Fruit fly (Drosophila melanogaster) whole organism, wandering third instar larva: ENCODE measurements around the gene CG15020.

ENCODE experiments used
- CG32264 ChIP-seq: fragments of 200-800 bp; sonication (Bioruptor generic); optimal IDR thresholded peaks from 2 replicates; lab custom pipeline; 2016; ENCODE audit warnings: missing biosample characterization, missing genetic modification characterization
- Dif ChIP-seq: fragments of 200-275, 200-300 bp; sonication (Bioruptor generic); optimal IDR thresholded peaks from 2 replicates; lab custom pipeline; 2018; ENCODE audit warnings: missing biosample characterization, missing genetic modification characterization; ENCODE audit not compliant: partially characterized antibody
- Hnf4 ChIP-seq: fragments of 200-800 bp; sonication (Bioruptor generic); optimal IDR thresholded peaks from 2 replicates; lab custom pipeline; 2016; ENCODE audit warnings: missing biosample characterization, mild to moderate bottlenecking, missing genetic modification characterization
- Rel ChIP-seq, 2 experiments: fragments of 200-800 bp; sonication (Bioruptor generic) in 1 of 2; optimal IDR thresholded peaks; 2 replicates in 1 of 2; 3 replicates in 1 of 2; lab custom pipeline; 2016 to 2019; ENCODE audit warnings: mild to moderate bottlenecking in 2 of 2, missing biosample characterization in 2 of 2, missing genetic modification characterization in 2 of 2, moderate library complexity in 1 of 2
- Sp1 ChIP-seq: fragments of 200-800 bp; sonication (Bioruptor generic); optimal IDR thresholded peaks from 3 replicates; lab custom pipeline; 2019; ENCODE audit warnings: missing biosample characterization, mild to moderate bottlenecking, missing genetic modification characterization, moderate library complexity
- jim ChIP-seq: fragments of 175-275, 200-325 bp; sonication (Bioruptor generic); optimal IDR thresholded peaks from 2 replicates; lab custom pipeline; 2016; ENCODE audit warnings: missing biosample characterization, mild to moderate bottlenecking, missing genetic modification characterization
- psq ChIP-seq: fragments of 200-800 bp; sonication (Bioruptor generic); optimal IDR thresholded peaks from 3 replicates; lab custom pipeline; 2017; ENCODE audit warnings: missing biosample characterization, mild to moderate bottlenecking, missing genetic modification characterization, moderate library complexity
- sv ChIP-seq: fragments of 200-800 bp; sonication (Bioruptor generic); optimal IDR thresholded peaks from 3 replicates; lab custom pipeline; 2016; ENCODE audit warnings: missing biosample characterization, missing genetic modification characterization
- usp ChIP-seq: fragments of >200 bp; optimal IDR thresholded peaks from 2 replicates; lab custom pipeline; 2017; ENCODE audit warnings: missing biosample characterization, missing genetic modification characterization

DNA sequence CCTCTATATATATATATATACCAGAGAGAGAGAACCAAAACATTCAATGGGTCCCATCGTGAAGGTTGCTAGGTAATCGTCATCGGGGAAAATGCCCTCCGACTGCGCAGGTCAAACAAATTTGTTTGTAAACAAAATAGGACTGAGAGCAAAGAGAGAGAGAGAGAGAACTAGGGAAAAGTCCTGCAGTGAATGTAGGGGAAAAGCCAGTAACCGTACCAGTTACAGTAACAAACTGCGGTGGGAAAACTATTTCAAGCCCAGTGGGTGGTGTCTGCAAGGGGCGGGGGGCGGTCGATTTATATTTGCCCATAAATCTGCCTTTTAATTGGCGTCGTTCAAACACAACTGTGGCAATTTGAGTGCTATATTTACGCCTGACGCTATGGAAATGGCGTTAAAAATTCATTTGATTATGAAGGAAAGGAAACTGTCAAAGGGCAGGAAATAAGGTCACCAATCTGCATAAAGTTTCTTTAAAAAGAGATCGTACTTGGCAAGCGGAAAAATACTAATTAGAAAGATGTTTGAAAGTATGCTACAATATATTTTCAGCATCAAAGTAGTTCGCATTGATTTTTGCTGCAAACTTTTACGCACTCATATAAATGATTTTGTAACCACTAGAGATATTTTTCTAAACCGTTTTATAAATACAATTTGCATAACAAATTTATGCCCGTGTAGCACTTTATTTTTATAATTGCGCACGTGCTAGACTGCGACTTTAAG lies 11.4 kb upstream of the CG15020 start:
- no peak for TF ChIP-seq usp (GFP tag; lab: Kevin White, UChicago)
- TF ChIP-seq Dif (GFP tag; lab: Kevin White, UChicago), result no peak
- no peak for TF ChIP-seq sv (GFP tag; lab: Kevin White, UChicago)
- no peak for TF ChIP-seq CG32264 (GFP tag; lab: Kevin White, UChicago)
- no peak for TF ChIP-seq psq (GFP tag; lab: Kevin White, UChicago)
- TF ChIP-seq Hnf4 (GFP tag; lab: Kevin White, UChicago), result no peak
- TF ChIP-seq jim (GFP tag; lab: Kevin White, UChicago), result no peak
- no peak for TF ChIP-seq Sp1 (GFP tag; lab: Kevin White, UChicago)
- no peak for TF ChIP-seq Rel (GFP tag; optimal IDR thresholded peaks at IDR 0.05; lab: Kevin White, UChicago)
- TF ChIP-seq Rel (tag; optimal IDR thresholded peaks at IDR 0.05; lab: Kevin White, UChicago), result no peak
